Fruit fly (Drosophila melanogaster) S2 (cell line): ENCODE measurements around the gene CG32655.

Experiments
- CG8478 ChIP-seq: fragments of >200 bp; optimal IDR thresholded peaks from 2 replicates; lab custom pipeline; 2018
- CTCF ChIP-seq, 2 experiments: fragments of >200 bp; optimal IDR thresholded peaks; 2 replicates each; lab custom pipeline; 2018

Gene CG32655

DNA sequence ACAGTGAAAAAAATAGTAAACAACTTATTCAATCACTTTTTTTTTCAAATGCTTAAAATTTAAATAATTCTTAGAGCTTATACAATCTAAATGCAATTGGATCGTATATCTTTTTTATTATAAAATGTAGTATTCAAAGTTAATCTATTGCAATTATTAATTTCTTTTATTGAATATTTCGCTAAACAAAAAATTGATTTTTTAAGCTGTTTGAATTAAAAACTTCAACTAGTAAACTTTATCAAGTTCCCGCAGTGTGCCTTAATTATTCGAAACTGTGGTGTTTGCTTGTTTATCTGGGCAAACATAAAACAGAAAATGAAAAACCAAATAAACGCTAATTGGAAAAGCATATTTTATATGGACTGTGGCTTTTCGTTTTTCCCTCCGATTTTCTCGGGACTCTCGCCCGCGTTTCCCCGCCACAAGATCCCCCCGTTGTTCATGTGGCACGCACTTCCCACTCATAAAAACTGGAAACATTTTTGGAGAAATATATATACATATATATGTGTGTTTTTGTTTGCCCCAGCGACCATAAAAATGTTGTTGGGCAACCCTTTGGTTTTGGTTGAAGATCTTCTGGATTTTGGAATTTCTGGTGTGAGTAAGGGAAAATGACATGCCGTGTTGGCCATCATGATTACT, 10.2 kb downstream of the CG32655 start:
- no peak for TF ChIP-seq CG8478 (lab: Kevin White, UChicago)
- no peak for TF ChIP-seq CTCF (optimal IDR thresholded peaks at IDR 0.05; lab: Kevin White, UChicago)

DNA sequence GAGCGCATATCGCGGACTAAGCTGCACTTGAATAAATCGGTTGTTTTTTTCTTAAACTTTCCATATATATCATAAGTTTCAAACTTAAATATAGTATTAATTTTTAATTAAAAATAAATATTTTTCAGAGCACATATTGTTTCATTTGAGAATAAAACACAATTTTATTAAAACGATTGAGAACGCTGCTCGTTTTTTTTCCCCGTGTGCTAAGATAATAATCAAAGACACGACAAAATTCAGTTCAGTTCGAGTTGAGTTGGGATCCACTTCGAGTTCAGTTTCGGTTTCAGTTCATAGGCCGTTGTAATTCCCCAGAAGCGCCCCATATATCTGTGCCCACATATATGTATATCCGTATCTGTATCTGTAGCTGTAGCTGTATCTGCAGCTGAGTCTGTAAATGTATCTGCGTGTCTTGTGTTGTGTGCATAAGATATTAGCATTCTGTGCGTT, 12.8 kb downstream of the CG32655 start:
- TF ChIP-seq CTCF (optimal IDR thresholded peaks at IDR 0.05; lab: Kevin White, UChicago) (no peak), CG8478 (lab: Kevin White, UChicago) (no peak)

DNA sequence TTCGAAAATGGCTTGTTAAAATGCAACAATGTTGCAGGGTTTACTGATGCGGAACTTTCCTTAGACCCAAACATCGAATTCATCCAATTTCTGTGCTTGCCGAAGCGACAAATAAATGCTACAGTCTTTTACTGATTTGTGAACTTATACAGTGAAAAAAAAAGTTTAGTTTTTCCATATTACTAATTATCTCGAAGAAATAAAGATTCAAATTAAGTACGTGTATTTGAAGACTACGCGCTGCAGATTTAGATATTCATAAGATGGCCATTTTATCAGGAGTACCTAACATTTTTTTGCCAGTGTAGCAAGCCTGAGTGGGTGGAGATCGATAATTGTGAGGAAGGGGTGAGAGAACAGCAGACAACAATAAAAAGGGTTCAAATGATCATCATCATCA, 14.2 kb downstream of the CG32655 start:
- TF ChIP-seq CG8478 (lab: Kevin White, UChicago) (no peak), CTCF (optimal IDR thresholded peaks at IDR 0.05; lab: Kevin White, UChicago) (no peak)

DNA sequence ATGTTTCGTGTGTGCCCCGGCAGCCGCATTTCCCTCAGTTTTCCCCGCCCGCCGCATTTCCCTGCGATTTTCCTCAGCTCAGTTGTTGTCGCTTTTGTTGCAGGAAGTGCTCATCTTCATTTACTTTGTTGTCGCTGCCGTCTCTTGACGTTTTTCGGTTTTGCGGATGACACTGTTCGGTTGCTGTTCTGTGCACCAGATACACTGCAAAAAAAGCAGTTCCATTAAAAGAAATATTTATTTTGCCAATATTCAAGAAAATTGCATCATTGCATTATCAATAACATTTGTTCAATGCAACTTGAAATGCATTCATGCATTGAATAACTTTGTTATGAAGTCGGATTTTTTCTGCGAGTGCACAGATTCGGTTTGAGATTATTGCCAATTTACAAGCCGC, 18.1 kb downstream of the CG32655 start:
- TF ChIP-seq CG8478 (lab: Kevin White, UChicago) (no peak), CTCF (optimal IDR thresholded peaks at IDR 0.05; lab: Kevin White, UChicago) (no peak)

DNA sequence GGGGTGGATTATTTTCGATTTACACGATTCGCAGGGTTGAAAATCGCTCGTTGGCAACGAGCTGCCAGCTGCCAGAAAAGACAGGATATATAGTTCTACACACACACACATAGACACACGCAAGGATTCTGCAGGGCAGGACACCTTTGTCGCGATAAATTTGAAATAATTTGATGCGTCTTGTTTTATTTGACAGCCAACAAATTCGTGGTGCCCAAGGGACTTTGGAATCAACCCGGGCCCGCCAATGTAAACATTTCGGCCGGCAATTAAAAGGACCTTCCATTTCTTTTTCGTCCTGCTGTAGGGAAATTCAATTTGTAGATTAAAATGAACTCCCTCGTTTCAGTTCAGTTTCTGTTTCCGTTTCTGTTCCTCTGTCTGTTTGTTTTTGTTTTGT, 22.9 kb downstream of the CG32655 start:
- TF ChIP-seq CTCF (optimal IDR thresholded peaks at IDR 0.05; lab: Kevin White, UChicago): no peak

DNA sequence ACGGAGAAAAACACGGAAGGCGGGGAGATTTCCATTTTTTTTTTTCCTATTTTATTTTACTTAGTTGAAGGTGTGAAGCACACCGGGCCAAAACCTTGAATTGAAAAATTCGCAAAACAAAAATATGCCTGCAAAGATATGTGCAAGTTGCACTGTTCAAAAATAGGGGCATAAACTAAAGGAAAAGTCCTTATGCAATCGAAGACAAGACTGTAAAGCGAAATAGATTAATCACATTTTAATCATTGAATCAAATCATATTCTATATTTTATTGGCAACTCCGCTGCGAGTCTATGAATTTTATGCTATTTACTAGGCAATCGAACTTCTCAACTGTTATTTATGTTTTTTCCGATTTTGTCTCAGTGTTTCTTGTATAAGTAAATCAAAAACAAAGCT, 28.1 kb downstream of the CG32655 start:
- TF ChIP-seq CTCF (optimal IDR thresholded peaks at IDR 0.05; lab: Kevin White, UChicago): no peak
- TF ChIP-seq CG8478 (lab: Kevin White, UChicago): no peak

DNA sequence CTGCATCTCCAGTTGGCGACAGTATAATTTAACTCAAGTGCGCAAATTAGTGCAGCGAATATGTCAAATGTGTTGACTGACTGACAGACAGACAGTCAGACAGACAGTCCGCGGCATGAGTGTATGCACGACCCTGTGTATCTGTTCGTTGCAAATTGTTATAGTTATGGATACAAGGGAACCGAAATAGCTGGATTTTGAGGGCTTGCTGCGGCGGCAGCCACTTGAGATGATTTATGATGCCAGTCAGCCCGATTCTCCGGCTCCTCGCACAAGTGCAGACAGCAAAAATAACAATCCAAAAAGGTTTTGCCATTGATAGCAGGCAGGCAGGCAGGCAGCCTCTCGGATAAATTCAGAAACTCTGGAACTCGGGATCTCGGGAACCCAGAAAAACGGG, 28.5 kb downstream of the CG32655 start:
- TF ChIP-seq CG8478 (lab: Kevin White, UChicago) (no peak), CTCF (optimal IDR thresholded peaks at IDR 0.05; lab: Kevin White, UChicago) (no peak)

DNA sequence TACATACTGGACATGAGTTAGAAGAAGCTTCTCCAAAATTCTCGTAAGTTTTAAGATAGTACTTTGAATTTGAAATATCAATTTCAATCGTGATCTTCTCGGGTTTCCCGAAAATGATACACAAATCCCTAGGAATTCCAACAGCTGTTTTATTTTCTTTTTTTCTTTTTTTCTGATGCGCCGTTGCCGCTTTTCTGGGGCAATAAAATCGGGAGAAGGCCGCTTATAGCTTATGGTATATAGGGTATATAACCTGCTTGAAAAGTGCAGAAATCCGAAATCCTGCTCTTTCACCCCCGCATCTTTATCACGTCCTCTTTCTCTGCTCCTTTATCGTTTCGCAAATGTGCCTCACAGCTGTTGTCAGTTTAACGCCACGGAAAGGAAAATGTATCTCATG, 29.5 kb downstream of the CG32655 start:
- TF ChIP-seq CG8478 (lab: Kevin White, UChicago) (no peak), CTCF (optimal IDR thresholded peaks at IDR 0.05; lab: Kevin White, UChicago) (no peak)

DNA sequence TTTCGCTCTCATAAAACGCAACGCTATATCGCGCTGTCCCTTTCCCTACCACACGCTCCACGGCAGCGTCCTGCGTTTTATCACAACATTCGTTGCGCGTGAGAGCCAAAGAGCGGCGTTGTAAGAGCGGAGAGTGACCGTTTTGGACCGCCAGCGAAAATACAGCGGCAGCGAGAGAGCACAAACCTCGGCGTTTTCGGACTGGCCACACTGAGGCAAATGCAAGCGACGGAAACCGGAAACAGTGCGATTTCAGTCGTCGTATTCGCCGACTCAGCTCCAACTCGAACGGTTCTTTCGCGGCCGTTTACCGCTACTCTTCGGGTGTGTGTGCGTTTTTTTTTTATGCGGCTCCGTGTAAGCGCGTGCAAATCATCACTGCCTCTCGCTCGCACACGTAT, 32.1 kb downstream of the CG32655 start:
- TF ChIP-seq CTCF (optimal IDR thresholded peaks at IDR 0.05; lab: Kevin White, UChicago) (peak in 1 of 2 experiments; percentile 10), CG8478 (lab: Kevin White, UChicago) (no peak)

DNA sequence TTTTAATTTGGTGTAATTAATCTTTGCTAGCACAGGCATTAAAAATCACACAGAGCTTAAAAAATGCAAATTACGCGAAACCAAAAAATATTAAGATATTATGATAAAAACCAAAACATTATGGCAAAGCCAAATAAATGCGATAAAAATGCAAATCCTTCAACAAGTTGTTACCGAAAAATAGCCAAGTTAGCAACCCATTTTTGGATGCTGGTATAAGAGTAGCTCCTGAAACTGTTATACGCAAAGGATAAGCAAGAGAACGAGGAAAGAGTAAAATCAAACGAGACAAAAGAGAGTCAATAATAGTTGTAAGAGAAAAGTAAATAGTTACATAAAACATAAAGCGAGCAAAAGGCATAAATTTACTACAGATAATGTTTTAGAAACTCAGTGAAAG, 32.9 kb downstream of the CG32655 start:
- TF ChIP-seq CG8478 (lab: Kevin White, UChicago): no peak
- no peak for TF ChIP-seq CTCF (optimal IDR thresholded peaks at IDR 0.05; lab: Kevin White, UChicago)

DNA sequence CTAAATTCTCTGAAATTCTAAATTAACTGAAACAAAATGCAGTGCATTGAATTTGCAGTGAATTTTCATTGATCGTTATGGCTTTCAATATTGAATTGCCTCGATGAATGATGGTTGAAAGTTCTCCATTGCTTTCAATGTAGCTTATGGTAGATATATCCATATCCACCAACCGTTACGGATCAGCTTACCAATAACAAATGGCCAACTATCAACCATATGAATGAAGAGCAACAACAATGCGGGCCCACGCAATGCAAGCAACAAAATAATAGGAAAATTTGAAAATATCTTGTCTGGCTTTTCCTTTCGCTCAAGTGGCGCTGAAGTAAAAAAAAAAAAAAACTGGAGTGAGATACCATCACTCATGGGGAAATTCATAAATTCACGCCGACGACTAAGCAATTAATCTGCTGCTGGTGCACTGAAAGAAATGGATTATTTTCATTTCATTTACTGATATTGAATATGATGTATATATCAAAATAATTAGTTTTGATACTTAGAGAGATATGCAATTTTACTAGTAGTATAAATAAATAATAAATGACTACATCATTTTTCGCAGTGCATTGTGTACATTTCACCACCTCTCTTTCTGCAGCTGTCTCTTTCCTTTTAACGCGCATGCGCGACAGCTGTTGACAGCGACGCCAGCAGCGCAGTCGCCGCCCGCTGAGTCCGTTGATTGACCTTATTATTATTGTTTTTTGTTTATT, 33.6 kb downstream of the CG32655 start:
- TF ChIP-seq CG8478 (lab: Kevin White, UChicago) (no peak), CTCF (optimal IDR thresholded peaks at IDR 0.05; lab: Kevin White, UChicago) (no peak)
